Fruit fly (Drosophila melanogaster): ENCODE results near the gene CG43815.
A peak's percentile ranks its signal among the peaks of the same experiment; 100 is the strongest.

Gene CG43815

dm6 chr2L:3553902-3554301, 22.1 kb upstream of the CG43815 start:
- TF ChIP-seq CG7101 (tag; optimal IDR thresholded peaks at IDR 0.05) (no peak), Mnt (GFP tag; optimal IDR thresholded peaks at IDR 0.05) (no peak), cic (GFP tag; optimal IDR thresholded peaks at IDR 0.05) (no peak), CG1620 (GFP tag; optimal IDR thresholded peaks at IDR 0.05) (no peak), Crg-1 (GFP tag; optimal IDR thresholded peaks at IDR 0.05) (no peak), toe (GFP tag; optimal IDR thresholded peaks at IDR 0.05) (no peak), Hr96 (GFP tag; optimal IDR thresholded peaks at IDR 0.05) (no peak), CG12768 (GFP tag; optimal IDR thresholded peaks at IDR 0.05) (no peak)

DNA sequence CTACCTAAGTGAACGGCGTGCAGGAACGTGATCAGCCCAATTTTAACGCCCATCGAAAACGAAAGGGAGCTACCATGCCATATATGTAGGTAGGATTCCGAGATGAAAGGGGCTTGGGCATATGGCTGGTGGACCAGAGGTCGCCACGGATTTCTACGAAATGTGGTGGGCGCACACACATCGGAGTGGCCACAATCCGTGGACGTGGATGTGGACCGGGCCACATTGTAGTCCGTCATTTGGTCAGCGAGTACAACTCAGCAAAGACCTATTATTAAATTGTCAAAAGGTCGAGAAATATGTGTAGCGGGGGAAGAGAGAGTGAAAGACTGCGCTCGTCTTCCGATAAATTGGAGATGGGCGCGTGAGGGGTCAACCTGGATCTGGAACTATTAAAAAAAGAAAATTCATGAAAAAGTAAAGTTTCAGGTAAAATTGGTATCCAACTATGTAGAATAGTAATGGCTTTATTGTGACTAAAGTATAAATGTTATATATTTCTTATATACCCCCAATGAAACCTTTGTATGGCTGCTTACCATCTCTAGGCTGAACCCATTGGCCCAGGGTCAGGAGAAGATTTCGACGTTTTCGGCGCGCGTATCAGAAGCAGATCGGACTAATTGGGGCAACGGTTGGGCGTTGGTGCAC, 20.5 kb upstream of the CG43815 start:
- TF ChIP-seq CG12768 (GFP tag; optimal IDR thresholded peaks at IDR 0.05): no peak
- no peak for TF ChIP-seq CG11617 (GFP tag; optimal IDR thresholded peaks at IDR 0.05)
- TF ChIP-seq toe (GFP tag; optimal IDR thresholded peaks at IDR 0.05): no peak
- TF ChIP-seq ovo (GFP tag; optimal IDR thresholded peaks at IDR 0.05): no peak
- TF ChIP-seq CG5204 (GFP tag; optimal IDR thresholded peaks at IDR 0.05): no peak
- TF ChIP-seq pad (GFP tag; optimal IDR thresholded peaks at IDR 0.05): no peak
- no peak for TF ChIP-seq CG7045 (GFP tag; optimal IDR thresholded peaks at IDR 0.05)
- TF ChIP-seq Hr96 (GFP tag; optimal IDR thresholded peaks at IDR 0.05): no peak
- no peak for TF ChIP-seq cnc (optimal IDR thresholded peaks at IDR 0.05)
- no peak for TF ChIP-seq Mnt (GFP tag; optimal IDR thresholded peaks at IDR 0.05)
- no peak for TF ChIP-seq tj (GFP tag; optimal IDR thresholded peaks at IDR 0.05)
- no peak for TF ChIP-seq kay (GFP tag; ENCODE audit: borderline replicate concordance)
- TF ChIP-seq CG7101 (tag; optimal IDR thresholded peaks at IDR 0.05): no peak
- TF ChIP-seq CG33017 (tag; optimal IDR thresholded peaks at IDR 0.05): no peak
- TF ChIP-seq Crg-1 (GFP tag; optimal IDR thresholded peaks at IDR 0.05): no peak

DNA sequence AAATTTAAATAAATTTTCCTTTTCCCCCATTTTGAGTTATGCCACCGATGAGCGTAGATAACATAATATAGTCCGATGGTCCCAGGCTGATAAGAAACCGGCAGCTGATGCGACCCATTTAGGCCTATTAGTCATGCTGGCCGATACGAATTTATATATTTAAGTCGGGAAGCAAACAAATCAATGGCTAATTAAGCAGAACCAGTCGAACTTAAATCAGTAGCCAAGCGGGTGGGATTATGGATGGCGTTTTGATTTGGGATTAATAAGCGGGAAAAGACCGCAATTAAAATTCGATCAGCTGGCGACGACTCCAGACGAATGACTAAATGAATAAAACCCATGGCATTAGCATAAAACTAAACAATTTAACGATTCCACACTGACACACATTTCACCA, 19.1 kb upstream of the CG43815 start:
- TF ChIP-seq CG1620 (GFP tag; optimal IDR thresholded peaks at IDR 0.05): no peak
- TF ChIP-seq Mnt (GFP tag; optimal IDR thresholded peaks at IDR 0.05): no peak
- no peak for TF ChIP-seq pad (GFP tag; optimal IDR thresholded peaks at IDR 0.05)
- TF ChIP-seq CG14711 (tag; optimal IDR thresholded peaks at IDR 0.05): no peak
- TF ChIP-seq CG33017 (tag; optimal IDR thresholded peaks at IDR 0.05): no peak
- no peak for TF ChIP-seq kay (GFP tag; ENCODE audit: borderline replicate concordance)
- no peak for TF ChIP-seq CG12768 (GFP tag; optimal IDR thresholded peaks at IDR 0.05)
- TF ChIP-seq CG7101 (tag; optimal IDR thresholded peaks at IDR 0.05): no peak
- TF ChIP-seq toe (GFP tag; optimal IDR thresholded peaks at IDR 0.05): no peak
- TF ChIP-seq bab1 (GFP tag; optimal IDR thresholded peaks at IDR 0.05): no peak
- no peak for TF ChIP-seq Crg-1 (GFP tag; optimal IDR thresholded peaks at IDR 0.05)
- no peak for TF ChIP-seq cic (GFP tag; optimal IDR thresholded peaks at IDR 0.05)
- no peak for TF ChIP-seq Clk (GFP tag; optimal IDR thresholded peaks at IDR 0.05)
- no peak for TF ChIP-seq CG11617 (GFP tag; optimal IDR thresholded peaks at IDR 0.05)
- no peak for TF ChIP-seq tj (GFP tag; optimal IDR thresholded peaks at IDR 0.05)
- TF ChIP-seq CG7045 (GFP tag; optimal IDR thresholded peaks at IDR 0.05): no peak
- TF ChIP-seq cnc (optimal IDR thresholded peaks at IDR 0.05): no peak
- no peak for TF ChIP-seq CG5204 (GFP tag; optimal IDR thresholded peaks at IDR 0.05)
- no peak for TF ChIP-seq Hr96 (GFP tag; optimal IDR thresholded peaks at IDR 0.05)

DNA sequence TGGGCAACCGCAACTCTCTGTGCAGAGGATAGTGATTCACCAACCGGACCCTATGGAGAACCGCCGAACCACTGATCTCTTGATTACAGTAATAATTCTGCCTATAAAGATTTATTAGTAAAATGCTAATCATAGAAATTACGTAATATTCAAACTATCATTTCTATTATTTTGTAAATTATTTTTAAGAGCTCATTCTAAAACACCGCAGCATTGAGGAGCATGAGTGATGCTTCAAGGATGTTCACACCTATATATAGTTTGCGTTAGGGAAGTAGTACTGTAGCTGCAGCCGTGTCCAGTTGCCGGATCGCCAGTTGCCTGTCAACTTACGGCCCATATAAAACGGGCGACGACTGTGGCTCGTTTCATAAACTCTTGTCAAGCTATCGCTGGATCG, 18.5 kb upstream of the CG43815 start:
- TF ChIP-seq CG12768 (GFP tag; optimal IDR thresholded peaks at IDR 0.05) (no peak), CG5204 (GFP tag; optimal IDR thresholded peaks at IDR 0.05) (peak; percentile 11)

DNA sequence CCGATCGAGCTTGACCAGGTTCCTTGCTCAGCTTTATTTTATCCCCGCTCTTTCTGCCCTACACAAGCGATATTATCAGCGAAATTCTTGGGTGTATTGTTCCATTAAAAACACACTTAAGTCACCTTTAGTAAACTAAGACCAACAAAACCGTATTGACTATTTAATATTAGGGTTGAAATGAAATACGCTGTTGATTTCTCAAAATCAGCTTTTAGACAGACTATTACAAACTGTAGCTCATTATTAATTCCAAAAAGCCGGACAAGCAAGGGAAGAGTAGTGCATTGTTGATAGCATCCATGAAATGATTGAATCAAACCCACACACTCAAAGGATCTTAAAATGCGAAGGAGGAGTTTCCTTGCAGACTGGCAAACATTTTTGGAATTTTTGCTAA, 17.7 kb upstream of the CG43815 start:
- TF ChIP-seq Crg-1 (GFP tag; optimal IDR thresholded peaks at IDR 0.05) (no peak), bab1 (GFP tag; optimal IDR thresholded peaks at IDR 0.05) (no peak), pad (GFP tag; optimal IDR thresholded peaks at IDR 0.05) (no peak), cic (GFP tag; optimal IDR thresholded peaks at IDR 0.05) (no peak), kay (GFP tag; ENCODE audit: borderline replicate concordance) (no peak), ovo (GFP tag; optimal IDR thresholded peaks at IDR 0.05) (no peak), cnc (optimal IDR thresholded peaks at IDR 0.05) (no peak), CG14711 (tag; optimal IDR thresholded peaks at IDR 0.05) (no peak), CG12768 (GFP tag; optimal IDR thresholded peaks at IDR 0.05) (no peak), CG33017 (tag; optimal IDR thresholded peaks at IDR 0.05) (no peak), CG1620 (GFP tag; optimal IDR thresholded peaks at IDR 0.05) (no peak), toe (GFP tag; optimal IDR thresholded peaks at IDR 0.05) (no peak), CG11617 (GFP tag; optimal IDR thresholded peaks at IDR 0.05) (no peak), tj (GFP tag; optimal IDR thresholded peaks at IDR 0.05) (no peak), Clk (GFP tag; optimal IDR thresholded peaks at IDR 0.05) (no peak), CG7101 (tag; optimal IDR thresholded peaks at IDR 0.05) (no peak), Hr96 (GFP tag; optimal IDR thresholded peaks at IDR 0.05) (no peak), CG7045 (GFP tag; optimal IDR thresholded peaks at IDR 0.05) (no peak), Mnt (GFP tag; optimal IDR thresholded peaks at IDR 0.05) (no peak)

dm6 chr2L:3559647-3560046, 16.4 kb upstream of the CG43815 start:
- TF ChIP-seq kay (GFP tag; ENCODE audit: borderline replicate concordance) (no peak), tj (GFP tag; optimal IDR thresholded peaks at IDR 0.05) (no peak), cic (GFP tag; optimal IDR thresholded peaks at IDR 0.05) (no peak), bab1 (GFP tag; optimal IDR thresholded peaks at IDR 0.05) (no peak), ovo (GFP tag; optimal IDR thresholded peaks at IDR 0.05) (no peak), Mnt (GFP tag; optimal IDR thresholded peaks at IDR 0.05) (no peak), CG5204 (GFP tag; optimal IDR thresholded peaks at IDR 0.05) (no peak), Crg-1 (GFP tag; optimal IDR thresholded peaks at IDR 0.05) (no peak), Clk (GFP tag; optimal IDR thresholded peaks at IDR 0.05) (no peak), CG12768 (GFP tag; optimal IDR thresholded peaks at IDR 0.05) (no peak), Hr96 (GFP tag; optimal IDR thresholded peaks at IDR 0.05) (no peak), pad (GFP tag; optimal IDR thresholded peaks at IDR 0.05) (no peak), toe (GFP tag; optimal IDR thresholded peaks at IDR 0.05) (no peak), CG1620 (GFP tag; optimal IDR thresholded peaks at IDR 0.05) (no peak), CG14711 (tag; optimal IDR thresholded peaks at IDR 0.05) (no peak)

All from whole organism, adult.